Fruit fly (Drosophila melanogaster): ENCODE measurements around the gene CG10877.

Gene CG10877

dm6 chr3R:20549855-20550603 is 13.8 kb downstream of the CG10877 start (continued):
- TF ChIP-seq Dbx (GFP tag; IDR thresholded peaks at IDR 0.05) (peak; percentile 90), PHDP (tag; optimal IDR thresholded peaks at IDR 0.05) (peak; percentile 88), C15 (GFP tag; IDR thresholded peaks at IDR 0.05) (peak; percentile 78; the same call in 2 of the 3 replicates), caup (GFP tag; optimal IDR thresholded peaks at IDR 0.05; ENCODE audit: severe bottlenecking) (peak; percentile 86), Sin3A (optimal IDR thresholded peaks at IDR 0.05) (no peak), Fer2 (tag; optimal IDR thresholded peaks at IDR 0.05) (peak; percentile 78), CG3065 (GFP tag; optimal IDR thresholded peaks at IDR 0.05) (peak; percentile 56), CG10959 (GFP tag; IDR thresholded peaks at IDR 0.05) (peak; percentile 82), CG7357 (GFP tag; IDR thresholded peaks at IDR 0.05) (peak; percentile 80), CG3995 (GFP tag; optimal IDR thresholded peaks at IDR 0.05) (peak; percentile 72), Dfd (GFP tag; optimal IDR thresholded peaks at IDR 0.05) (no peak), ranshi (GFP tag; IDR thresholded peaks at IDR 0.05) (peak; percentile 84), HLH4C (GFP tag; IDR thresholded peaks at IDR 0.05; ENCODE audit: partially characterized antibody) (no peak), Vsx1 (GFP tag; optimal IDR thresholded peaks at IDR 0.05) (peak; percentile 94), tll (GFP tag; optimal IDR thresholded peaks at IDR 0.05) (peak in 1 of 2 experiments; percentile 93), Max (GFP tag; optimal IDR thresholded peaks at IDR 0.05) (peak; percentile 68), Fer3 (tag; optimal IDR thresholded peaks at IDR 0.05) (peak; percentile 89), disco-r (GFP tag; optimal IDR thresholded peaks at IDR 0.05) (no peak), trem (tag; optimal IDR thresholded peaks at IDR 0.05) (peak; percentile 81), CG2199 (GFP tag; IDR thresholded peaks at IDR 0.05) (no peak; the same call in 2 of the 3 replicates), CG12769 (tag; optimal IDR thresholded peaks at IDR 0.05) (peak; percentile 39), Gug (GFP tag; IDR thresholded peaks at IDR 0.05) (peak; percentile 78), HmgD (GFP tag; optimal IDR thresholded peaks at IDR 0.05) (no peak), otp (GFP tag; IDR thresholded peaks at IDR 0.05) (peak; percentile 77), da (GFP tag; optimal IDR thresholded peaks at IDR 0.05) (no peak), CG17802 (tag; optimal IDR thresholded peaks at IDR 0.05) (peak; percentile 77), CG12942 (GFP tag; optimal IDR thresholded peaks at IDR 0.05) (peak; percentile 70), CG12236 (GFP tag; optimal IDR thresholded peaks at IDR 0.05) (no peak), Camta (GFP tag; optimal IDR thresholded peaks at IDR 0.05) (no peak), Mad (GFP tag; optimal IDR thresholded peaks at IDR 0.05) (peak; percentile 46), her (GFP tag; optimal IDR thresholded peaks at IDR 0.05) (no peak), CG12219 (GFP tag; optimal IDR thresholded peaks at IDR 0.05) (peak; percentile 53), gcm (GFP tag; optimal IDR thresholded peaks at IDR 0.05) (peak; percentile 85), Myb (GFP tag; optimal IDR thresholded peaks at IDR 0.05) (no peak), onecut (GFP tag; IDR thresholded peaks at IDR 0.05) (peak; percentile 82), sqz (GFP tag; optimal IDR thresholded peaks at IDR 0.05) (peak; percentile 69), GATAe (GFP tag; conservative IDR thresholded peaks at IDR 0.05) (peak; percentile 75), dati (GFP tag; IDR thresholded peaks at IDR 0.05) (peak; percentile 62; the same call in 1 of the 2 replicates), Deaf1 (tag; optimal IDR thresholded peaks at IDR 0.05) (peak; percentile 82), CG6272 (GFP tag; IDR thresholded peaks at IDR 0.05) (peak; percentile 73), NFAT (GFP tag; IDR thresholded peaks at IDR 0.05) (peak; percentile 33; the same call in 1 of the 2 replicates), Doc3 (GFP tag; IDR thresholded peaks at IDR 0.05; ENCODE audit: partially characterized antibody) (no peak), CG11696 (GFP tag; IDR thresholded peaks at IDR 0.05) (peak; percentile 72; the same call in 1 of the 2 replicates), pb (GFP tag; optimal IDR thresholded peaks at IDR 0.05) (no peak), CG11085 (GFP tag; IDR thresholded peaks at IDR 0.05) (peak; percentile 66), dan (GFP tag; IDR thresholded peaks at IDR 0.05) (peak; percentile 62; the same call in 1 of the 2 replicates), stc (GFP tag; IDR thresholded peaks at IDR 0.05) (peak; percentile 77), Bteb2 (GFP tag; optimal IDR thresholded peaks at IDR 0.05) (no peak), Dad (GFP tag; optimal IDR thresholded peaks at IDR 0.05) (no peak), B-H2 (GFP tag; optimal IDR thresholded peaks at IDR 0.05) (peak; percentile 74)
